Worm (Caenorhabditis elegans) whole organism, L3 larva: ENCODE results near the gene F44A6.3.

Experiments
- nhr-237 ChIP-seq: fragments of 150-350 bp; optimal IDR thresholded peaks from 2 replicates; lab custom pipeline; 2014; ENCODE audit warnings: missing biosample characterization, missing genetic modification characterization
- pha-4 ChIP-seq: fragments of 150-350 bp; optimal IDR thresholded peaks from 2 replicates; lab custom pipeline; 2014; ENCODE audit warnings: missing biosample characterization, missing genetic modification reagents, missing genetic modification characterization
- zag-1 ChIP-seq: fragments of 150-350 bp; optimal IDR thresholded peaks from 2 replicates; lab custom pipeline; 2014; ENCODE audit warnings: missing biosample characterization, missing genetic modification characterization

ce11 chrX:10238146-10238749 lies 25.7 kb downstream of the F44A6.3 start:
- TF ChIP-seq zag-1 (no peak), pha-4 (tag; lab: Kevin White, UChicago) (no peak), nhr-237 (tag; lab: Kevin White, UChicago) (no peak)
